Fruit fly (Drosophila melanogaster): ENCODE measurements around the gene hh.

dm6 chr3R:23170335-23170734 lies 28.6 kb upstream of the hh start:
- TF ChIP-seq bbx (GFP tag; IDR thresholded peaks at IDR 0.05; ENCODE audit: partially characterized antibody) (no peak), Hr3 (GFP tag; optimal IDR thresholded peaks at IDR 0.05) (no peak), hb (GFP tag; IDR thresholded peaks at IDR 0.05; ENCODE audit: partially characterized antibody) (no peak), CG34422 (GFP tag; IDR thresholded peaks at IDR 0.05) (no peak), pros (GFP tag; optimal IDR thresholded peaks at IDR 0.05) (no peak), lola (GFP tag; optimal IDR thresholded peaks at IDR 0.05) (no peak), Ravus (GFP tag; IDR thresholded peaks at IDR 0.05) (no peak), Dll (GFP tag; IDR thresholded peaks at IDR 0.05; ENCODE audit: partially characterized antibody) (no peak), CG6689 (GFP tag; IDR thresholded peaks at IDR 0.05) (no peak), Six4 (GFP tag; optimal IDR thresholded peaks at IDR 0.05) (no peak), Hey (tag; optimal IDR thresholded peaks at IDR 0.05) (no peak), HmgD (GFP tag; optimal IDR thresholded peaks at IDR 0.05) (no peak), CG5180 (GFP tag; optimal IDR thresholded peaks at IDR 0.05) (no peak), Sry-δ (GFP tag; optimal IDR thresholded peaks at IDR 0.05) (no peak)

All from whole organism, embryonic.